Worm (Caenorhabditis elegans) whole organism, L4 larva: ENCODE measurements around the gene pes-9.

Experiments used
- Y5F2A.4 ChIP-seq: fragments of 200-800 bp; sonication (Bioruptor generic); optimal IDR thresholded peaks from 2 replicates; lab custom pipeline; 2018; ENCODE audit warnings: mild to moderate bottlenecking, missing genetic modification characterization, missing compliant biosample characterization
- ama-1 ChIP-seq: fragments of 150-350 bp; optimal IDR thresholded peaks from 2 replicates; lab custom pipeline; 2014; ENCODE audit warnings: inconsistent platforms, mixed read lengths
- ceh-44 ChIP-seq: fragments of 200-800 bp; sonication (Bioruptor generic); IDR thresholded peaks from 2 replicates; pipeline ENCODE4 v1.3.6; 2022; ENCODE audit warnings: missing genetic modification reagents, missing genetic modification characterization, missing compliant biosample characterization
- ceh-62 ChIP-seq: sonication (generic microtip); optimal IDR thresholded peaks from 2 replicates; lab custom pipeline; 2017; ENCODE audit warnings: missing biosample characterization, missing genetic modification characterization
- cey-2 ChIP-seq: sonication (generic microtip); optimal IDR thresholded peaks from 3 replicates; lab custom pipeline; 2017; ENCODE audit warnings: missing genetic modification characterization, mild to moderate bottlenecking, missing compliant biosample characterization, antibody characterized with exemption, borderline replicate concordance; ENCODE audit not compliant: insufficient read depth
- dmd-6 ChIP-seq: fragments of 200-800 bp; sonication (Bioruptor generic); IDR thresholded peaks from 2 replicates; pipeline ENCODE4 v1.3.6; 2022; ENCODE audit warnings: missing genetic modification reagents, missing genetic modification characterization, missing compliant biosample characterization
- lsy-2 ChIP-seq, 2 experiments: fragments of 150-350 bp in 1 of 2; sonication (generic microtip) in 1 of 2; optimal IDR thresholded peaks; 2 replicates each; lab custom pipeline; 2014 to 2017; ENCODE audit warnings: missing biosample characterization in 2 of 2, missing genetic modification characterization in 2 of 2
- nhr-11 ChIP-seq: fragments of 150-350 bp; optimal IDR thresholded peaks from 2 replicates; lab custom pipeline; 2014; ENCODE audit warnings: missing biosample characterization, missing genetic modification characterization
- nhr-77 ChIP-seq: fragments of 150-350 bp; optimal IDR thresholded peaks from 2 replicates; lab custom pipeline; 2014; ENCODE audit warnings: missing biosample characterization, missing genetic modification characterization
- pha-4 ChIP-seq, 2 experiments: fragments of 150-350 bp in 1 of 2; fragments of 200-800 bp in 1 of 2; sonication (Bioruptor generic) in 1 of 2; IDR thresholded peaks in 1 of 2; optimal IDR thresholded peaks in 1 of 2; 2 replicates each; pipeline versions ENCODE4 v1.3.6 to Lab custom; 2014 to 2022; ENCODE audit warnings: missing genetic modification characterization in 2 of 2, missing genetic modification reagents in 2 of 2, missing biosample characterization in 1 of 2, missing compliant biosample characterization in 1 of 2
- snpc-4 ChIP-seq: fragments of 150-350 bp; optimal IDR thresholded peaks from 2 replicates; lab custom pipeline; 2014; ENCODE audit warnings: missing biosample characterization, missing genetic modification characterization
- unc-62 ChIP-seq, 3 experiments: fragments of 150-350 bp in 1 of 3; sonication (generic microtip); optimal IDR thresholded peaks in 2 of 3; peaks in 1 of 3; 1 replicate in 1 of 3; 2 replicates in 2 of 3; lab custom pipeline; 2014 to 2017; ENCODE audit warnings: missing biosample characterization in 3 of 3, missing genetic modification characterization in 3 of 3, missing genetic modification reagents in 3 of 3, missing genotype in 1 of 3
- zfp-3 ChIP-seq: fragments of 200-800 bp; sonication (Bioruptor generic); conservative IDR thresholded peaks from 2 replicates; pipeline ENCODE4 v1.3.6; 2022; ENCODE audit warnings: missing genetic modification reagents, missing genetic modification characterization, missing compliant biosample characterization
- ztf-11 ChIP-seq: fragments of 150-350 bp; optimal IDR thresholded peaks from 2 replicates; lab custom pipeline; 2014; ENCODE audit warnings: missing biosample characterization, missing genetic modification characterization

DNA sequence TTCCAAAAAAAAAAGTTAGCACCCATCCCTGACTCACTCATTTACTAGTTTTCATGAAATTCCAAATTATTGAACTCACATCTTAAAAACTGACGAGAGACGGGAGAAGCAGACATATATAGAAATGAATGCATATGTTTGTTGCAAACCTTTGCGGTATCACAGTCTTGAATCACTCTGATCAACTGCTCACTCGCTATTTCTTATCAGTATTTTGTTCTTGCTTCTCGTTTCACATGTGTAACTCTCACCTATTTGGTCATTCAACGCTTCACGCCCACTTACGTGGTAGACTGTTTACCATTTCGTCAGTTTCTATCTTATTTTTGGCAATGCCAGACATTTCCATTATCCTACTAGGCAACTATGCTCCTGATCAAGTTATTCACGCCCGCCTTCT, 43.9 kb upstream of the pes-9 start, which contains the start of gene C54G10.1:
- TF ChIP-seq nhr-11 (tag; lab: Kevin White, UChicago) (no peak), ceh-62 (no peak), unc-62 (GFP tag; optimal IDR thresholded peaks at IDR 0.05 in 1 of 2; lab: Kevin White, UChicago) (peak in 1 of 2 experiments; percentile 33), unc-62 (tag; optimal IDR thresholded peaks at IDR 0.05; lab: Kevin White, UChicago) (no peak), snpc-4 (tag; lab: Kevin White, UChicago) (no peak), dmd-6 (GFP tag; lab: Robert Waterston, UW) (peak; percentile 66), nhr-77 (tag; lab: Kevin White, UChicago) (peak; percentile 48), lsy-2 (tag; optimal IDR thresholded peaks at IDR 0.05; lab: Kevin White, UChicago) (no peak), Y5F2A.4 (no peak), zfp-3 (GFP tag; lab: Robert Waterston, UW) (no peak), ztf-11 (tag; lab: Kevin White, UChicago) (no peak), cey-2 (tag; lab: Kevin White, UChicago) (no peak), ama-1 (no peak), pha-4 (GFP tag; IDR thresholded peaks at IDR 0.05; lab: Robert Waterston, UW) (no peak), pha-4 (tag; optimal IDR thresholded peaks at IDR 0.05; lab: Kevin White, UChicago) (no peak), ceh-44 (GFP tag; lab: Robert Waterston, UW) (no peak)
